Worm (Caenorhabditis elegans): ENCODE data around the gene ZK673.5.

The ZK673.5 gene

ce11 chrII:10501578-10501977 lies 40.3 kb downstream of the ZK673.5 start (continued):
- TF ChIP-seq daf-12 (tag; optimal IDR thresholded peaks at IDR 0.05) (no peak), jun-1 (tag; optimal IDR thresholded peaks at IDR 0.05) (no peak), nhr-28 (tag; optimal IDR thresholded peaks at IDR 0.05) (no peak), ztf-4 (tag; optimal IDR thresholded peaks at IDR 0.05) (no peak), ceh-82 (tag; optimal IDR thresholded peaks at IDR 0.05) (no peak)

- TF ChIP-seq nhr-77 (tag; optimal IDR thresholded peaks at IDR 0.05) (peak; percentile 47), skn-1 (tag; optimal IDR thresholded peaks at IDR 0.05) (peak; percentile 61), eor-1 (tag; optimal IDR thresholded peaks at IDR 0.05) (no peak), ceh-16 (tag; optimal IDR thresholded peaks at IDR 0.05) (no peak), zag-1 (tag; optimal IDR thresholded peaks at IDR 0.05) (peak; percentile 57), R02D3.7 (tag; optimal IDR thresholded peaks at IDR 0.05) (peak; percentile 53), elt-2 (tag; optimal IDR thresholded peaks at IDR 0.05) (peak; percentile 80), aly-2 (tag; optimal IDR thresholded peaks at IDR 0.05) (no peak), hmg-11 (tag; optimal IDR thresholded peaks at IDR 0.05) (peak; percentile 99), lin-39 (tag; optimal IDR thresholded peaks at IDR 0.05) (peak; percentile 96), unc-39 (tag; optimal IDR thresholded peaks at IDR 0.05) (no peak), egl-27 (tag; optimal IDR thresholded peaks at IDR 0.05) (no peak), nhr-76 (tag; optimal IDR thresholded peaks at IDR 0.05) (no peak), tbx-2 (tag; optimal IDR thresholded peaks at IDR 0.05) (peak; percentile 88), lin-15B (tag; optimal IDR thresholded peaks at IDR 0.05) (peak; percentile 64), fkh-2 (tag; optimal IDR thresholded peaks at IDR 0.05) (no peak), nhr-43 (tag; optimal IDR thresholded peaks at IDR 0.05; ENCODE audit: poor library complexity, severe bottlenecking) (peak; percentile 74), ztf-4 (tag; optimal IDR thresholded peaks at IDR 0.05) (no peak), nhr-23 (tag; optimal IDR thresholded peaks at IDR 0.05) (peak; percentile 91), daf-12 (tag; optimal IDR thresholded peaks at IDR 0.05) (no peak), fos-1 (tag; optimal IDR thresholded peaks at IDR 0.05) (peak; percentile 48), lsy-12 (tag; optimal IDR thresholded peaks at IDR 0.05) (peak; percentile 92), mdl-1 (tag; optimal IDR thresholded peaks at IDR 0.05) (peak; percentile 70), snpc-4 (tag; optimal IDR thresholded peaks at IDR 0.05) (peak; percentile 33), pqm-1 (tag; optimal IDR thresholded peaks at IDR 0.05) (peak; percentile 8), nhr-12 (tag; optimal IDR thresholded peaks at IDR 0.05) (no peak), ceh-9 (tag; optimal IDR thresholded peaks at IDR 0.05) (no peak), unc-62 (GFP tag; optimal IDR thresholded peaks at IDR 0.05) (peak; percentile 83), ZK546.5 (tag; optimal IDR thresholded peaks at IDR 0.05) (no peak), elt-1 (tag; optimal IDR thresholded peaks at IDR 0.05) (peak; percentile 56), elt-3 (tag; optimal IDR thresholded peaks at IDR 0.05) (peak in 2 of 3 experiments; percentile 18 to 35), mml-1 (tag; optimal IDR thresholded peaks at IDR 0.05) (no peak), ama-1 (optimal IDR thresholded peaks at IDR 0.05) (peak; percentile 67), egl-5 (tag; optimal IDR thresholded peaks at IDR 0.05) (peak; percentile 85), fkh-10 (GFP tag; optimal IDR thresholded peaks at IDR 0.05) (peak; percentile 17), sea-2 (GFP tag; optimal IDR thresholded peaks at IDR 0.05) (peak; percentile 39), ceh-82 (tag; optimal IDR thresholded peaks at IDR 0.05) (peak; percentile 43), jun-1 (tag; optimal IDR thresholded peaks at IDR 0.05) (peak; percentile 62), nfya-1 (tag; optimal IDR thresholded peaks at IDR 0.05; ENCODE audit: insufficient read depth) (peak; percentile 90), nhr-11 (tag; optimal IDR thresholded peaks at IDR 0.05) (peak; percentile 87), nhr-237 (tag; optimal IDR thresholded peaks at IDR 0.05) (no peak), nhr-67 (tag; optimal IDR thresholded peaks at IDR 0.05) (peak; percentile 3), ceh-28 (tag; optimal IDR thresholded peaks at IDR 0.05) (peak; percentile 84), ztf-11 (tag; optimal IDR thresholded peaks at IDR 0.05) (no peak), pha-4 (tag; optimal IDR thresholded peaks at IDR 0.05) (peak; percentile 92), nhr-25 (tag; optimal IDR thresholded peaks at IDR 0.05) (peak; percentile 77), nhr-28 (tag; optimal IDR thresholded peaks at IDR 0.05) (no peak)
These were observed 41.3 kb downstream of the ZK673.5 start, which contains the start of gene myrf-1 for ce11 chrII:10502491-10503063. TSS of gene myrf-1 (minus strand) at chrII:10502541.

Measured in whole organism, L3 larva.